Worm (Caenorhabditis elegans): ENCODE data around the gene rbm-28.

Gene rbm-28

DNA sequence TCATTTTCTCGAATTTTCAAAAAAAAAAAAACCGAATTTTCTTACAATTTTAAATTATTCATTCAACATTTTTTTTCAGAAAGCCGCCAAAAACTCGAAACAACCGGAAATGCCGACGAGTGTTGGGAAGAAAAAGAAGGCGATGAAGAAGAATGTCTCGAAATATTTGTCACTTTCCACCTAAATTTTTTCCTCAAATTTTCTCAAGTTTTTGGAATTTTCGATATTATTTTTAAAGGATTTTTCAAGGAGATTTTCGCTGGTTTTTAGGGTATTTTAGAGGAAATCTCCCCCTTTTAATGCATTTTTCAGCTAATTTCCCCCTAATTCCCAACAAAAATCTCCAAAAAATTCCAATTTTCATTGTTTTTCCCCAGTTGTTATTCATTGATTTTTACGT is 9.1 kb downstream of the rbm-28 start:
- TF ChIP-seq lin-39 (tag; optimal IDR thresholded peaks at IDR 0.05) (no peak), skn-1 (tag; optimal IDR thresholded peaks at IDR 0.05) (no peak), aly-2 (tag; optimal IDR thresholded peaks at IDR 0.05) (no peak), R02D3.7 (tag; optimal IDR thresholded peaks at IDR 0.05) (no peak), egl-27 (tag; optimal IDR thresholded peaks at IDR 0.05) (no peak), zag-1 (tag; optimal IDR thresholded peaks at IDR 0.05) (no peak), sma-9 (GFP tag; optimal IDR thresholded peaks at IDR 0.05) (no peak), sma-9 (tag; optimal IDR thresholded peaks at IDR 0.05) (no peak), nhr-6 (tag; optimal IDR thresholded peaks at IDR 0.05) (no peak), ztf-1 (GFP tag; conservative IDR thresholded peaks at IDR 0.05) (no peak), crh-2 (tag; optimal IDR thresholded peaks at IDR 0.05) (no peak), ztf-11 (tag; optimal IDR thresholded peaks at IDR 0.05) (no peak), ama-1 (optimal IDR thresholded peaks at IDR 0.05) (no peak), ceh-82 (tag; optimal IDR thresholded peaks at IDR 0.05) (no peak)

DNA sequence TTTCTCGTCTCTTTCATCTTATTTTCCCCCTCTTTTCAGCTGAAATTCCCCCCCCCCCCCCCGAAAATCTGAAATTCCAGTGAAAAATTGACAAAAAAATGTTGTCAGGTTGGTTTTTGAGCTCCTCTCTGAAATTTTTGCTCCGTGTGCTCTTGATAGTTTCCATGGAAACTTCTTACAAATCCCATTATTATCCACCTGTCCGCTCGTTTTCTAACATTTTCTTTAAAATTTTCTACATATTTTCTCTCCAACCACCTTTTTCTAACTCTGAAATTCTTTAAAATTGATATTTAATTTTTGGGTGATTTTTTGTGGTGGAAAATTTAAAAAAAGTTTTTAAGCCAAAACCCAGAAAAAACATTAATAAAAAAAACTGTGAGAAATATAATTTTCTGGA is 9.6 kb downstream of the rbm-28 start, which contains the start of gene gpx-2:
TSS of gene gpx-2 (plus strand) at position 99 of the 400 bp plus-strand sequence.
- TF ChIP-seq crh-2 (tag; optimal IDR thresholded peaks at IDR 0.05) (peak; percentile 37), unc-39 (tag; optimal IDR thresholded peaks at IDR 0.05) (no peak)

DNA sequence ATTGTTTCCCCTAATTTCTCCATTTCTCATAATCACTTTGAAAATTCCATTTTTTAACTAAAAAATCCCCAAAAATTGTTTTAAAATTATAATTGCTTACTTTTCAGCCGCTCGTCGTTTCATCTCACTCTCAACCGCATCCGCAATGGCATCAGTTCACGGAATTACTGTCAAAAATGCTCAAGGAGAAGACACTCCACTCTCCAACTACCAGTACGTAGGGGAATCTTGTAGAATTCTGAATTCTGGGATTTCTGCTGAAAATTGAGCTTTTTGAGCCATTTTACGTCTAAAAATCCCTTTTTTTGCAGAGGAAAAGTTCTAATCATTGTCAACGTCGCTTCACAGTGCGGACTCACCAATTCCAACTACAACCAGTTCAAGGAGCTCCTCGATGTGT is 10.5 kb downstream of the rbm-28 start:
- TF ChIP-seq aly-2 (tag; optimal IDR thresholded peaks at IDR 0.05) (no peak), C34F6.9 (tag; optimal IDR thresholded peaks at IDR 0.05) (no peak), ztf-4 (tag; optimal IDR thresholded peaks at IDR 0.05) (no peak), Y55F3AM.14 (GFP tag; optimal IDR thresholded peaks at IDR 0.05) (no peak), egl-27 (tag; optimal IDR thresholded peaks at IDR 0.05) (no peak), nhr-12 (tag; optimal IDR thresholded peaks at IDR 0.05) (no peak), ceh-82 (tag; optimal IDR thresholded peaks at IDR 0.05) (no peak), crh-2 (tag; optimal IDR thresholded peaks at IDR 0.05) (no peak), skn-1 (tag; optimal IDR thresholded peaks at IDR 0.05) (no peak), alr-1 (tag; optimal IDR thresholded peaks at IDR 0.05) (no peak), mdl-1 (tag; optimal IDR thresholded peaks at IDR 0.05) (no peak)

DNA sequence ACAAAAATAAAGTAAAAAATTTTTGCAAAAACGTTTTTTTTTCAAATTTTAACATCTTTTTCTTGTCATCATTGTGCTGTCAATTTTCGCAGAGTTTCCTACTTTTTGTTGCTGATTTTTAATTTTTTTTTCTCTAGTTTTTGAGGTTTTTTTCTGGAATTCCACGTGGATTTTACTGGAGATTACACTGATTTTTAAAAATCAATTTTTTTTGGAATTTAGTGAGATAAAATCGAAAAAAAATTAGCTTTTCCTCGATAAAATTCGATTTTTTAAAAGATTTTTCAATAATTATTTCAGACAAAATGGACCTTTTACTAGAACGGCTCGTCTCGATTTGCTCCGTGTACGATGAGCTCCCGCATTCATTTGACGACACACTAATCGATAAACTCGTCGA is 12.6 kb downstream of the rbm-28 start, which contains the start of gene R05H10.3:
TSS of gene R05H10.3 (plus strand) at position 301 of the 400 bp plus-strand sequence.
- TF ChIP-seq snpc-4 (tag; optimal IDR thresholded peaks at IDR 0.05) (no peak), nhr-23 (tag; optimal IDR thresholded peaks at IDR 0.05) (no peak), C34F6.9 (tag; optimal IDR thresholded peaks at IDR 0.05) (no peak), lin-11 (tag; optimal IDR thresholded peaks at IDR 0.05) (no peak), aly-2 (tag; optimal IDR thresholded peaks at IDR 0.05) (no peak), egl-27 (tag; optimal IDR thresholded peaks at IDR 0.05) (no peak), mbf-1 (tag; optimal IDR thresholded peaks at IDR 0.05) (no peak), mab-5 (tag; optimal IDR thresholded peaks at IDR 0.05) (no peak), sma-9 (GFP tag; optimal IDR thresholded peaks at IDR 0.05) (no peak), sma-9 (tag; optimal IDR thresholded peaks at IDR 0.05) (no peak), mdl-1 (tag; optimal IDR thresholded peaks at IDR 0.05) (no peak), peb-1 (tag; optimal IDR thresholded peaks at IDR 0.05) (no peak), unc-55 (GFP tag; optimal IDR thresholded peaks at IDR 0.05) (no peak), nhr-129 (tag; optimal IDR thresholded peaks at IDR 0.05) (no peak), alr-1 (tag; optimal IDR thresholded peaks at IDR 0.05) (no peak), fos-1 (tag; optimal IDR thresholded peaks at IDR 0.05) (no peak), dmd-4 (tag; optimal IDR thresholded peaks at IDR 0.05) (no peak), unc-39 (tag; optimal IDR thresholded peaks at IDR 0.05) (no peak)

DNA sequence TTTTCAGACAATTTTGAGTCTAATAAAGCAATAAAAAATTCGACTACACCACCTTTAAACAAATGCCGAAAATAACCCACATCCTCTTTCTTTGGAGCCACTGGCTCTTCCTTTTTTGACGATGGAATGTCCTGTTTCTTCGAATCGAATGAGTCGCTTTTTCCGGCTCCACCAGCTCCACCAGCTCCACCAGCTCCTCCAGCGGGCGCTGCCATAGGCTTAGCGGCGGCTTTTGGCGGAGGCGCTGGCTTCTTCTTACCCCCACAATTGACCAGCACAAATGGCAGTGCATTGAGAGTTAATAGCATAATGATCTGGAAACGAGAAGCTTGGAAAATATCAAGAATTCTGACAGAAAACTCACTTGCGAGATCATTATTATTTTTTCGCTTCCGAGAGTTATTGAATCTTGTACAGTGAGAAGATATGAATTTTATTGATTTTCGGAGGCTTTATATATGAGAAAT is 19.7 kb downstream of the rbm-28 start, which contains the start of gene Y53F4A.2:
TSS of gene Y53F4A.2 (minus strand) at position 417 of the 467 bp plus-strand sequence.
- TF ChIP-seq ztf-4 (tag; optimal IDR thresholded peaks at IDR 0.05) (no peak), C34F6.9 (tag; optimal IDR thresholded peaks at IDR 0.05) (no peak), sem-4 (tag; optimal IDR thresholded peaks at IDR 0.05) (no peak), mdl-1 (tag; optimal IDR thresholded peaks at IDR 0.05) (no peak), lsy-2 (tag; optimal IDR thresholded peaks at IDR 0.05) (no peak), zag-1 (tag; optimal IDR thresholded peaks at IDR 0.05) (no peak), blmp-1 (tag; optimal IDR thresholded peaks at IDR 0.05; ENCODE audit: insufficient read depth) (no peak), ceh-82 (tag; optimal IDR thresholded peaks at IDR 0.05) (no peak)

All from whole organism, L2 larva.